Fruit fly (Drosophila melanogaster): ENCODE measurements around the gene Atg4b.
A peak's percentile ranks its signal among the peaks of the same experiment; 100 is the strongest.

Atg4b gene

DNA sequence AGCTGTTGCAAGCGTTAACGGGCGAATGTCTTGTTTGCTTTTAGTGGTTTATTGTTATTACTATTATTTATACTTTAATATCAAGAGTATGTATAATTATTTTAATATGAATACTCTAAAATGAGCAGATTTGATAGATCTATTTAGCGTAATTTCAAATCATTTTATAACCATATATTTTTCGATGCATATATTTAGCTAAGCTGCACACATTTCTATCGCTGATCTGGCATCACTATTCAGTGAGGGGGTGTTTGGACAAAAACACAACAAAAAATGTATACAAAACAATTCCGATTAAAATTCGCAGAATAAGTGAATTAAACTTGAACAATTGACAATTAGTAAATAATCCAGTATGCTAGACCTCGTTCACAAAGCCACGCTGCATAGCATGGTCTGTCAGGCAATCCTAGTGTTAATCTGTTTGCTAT lies 5.7 kb downstream of the Atg4b start, which contains the start of the genes Trs33 and Tmtc4:
TSS of gene Trs33 (minus strand) at position 3 of the 434 bp plus-strand sequence.
TSS of gene Tmtc4 (plus strand) at position 233 of the 434 bp plus-strand sequence.
- TF ChIP-seq noc (tag; optimal IDR thresholded peaks at IDR 0.05), result peak; percentile 47

DNA sequence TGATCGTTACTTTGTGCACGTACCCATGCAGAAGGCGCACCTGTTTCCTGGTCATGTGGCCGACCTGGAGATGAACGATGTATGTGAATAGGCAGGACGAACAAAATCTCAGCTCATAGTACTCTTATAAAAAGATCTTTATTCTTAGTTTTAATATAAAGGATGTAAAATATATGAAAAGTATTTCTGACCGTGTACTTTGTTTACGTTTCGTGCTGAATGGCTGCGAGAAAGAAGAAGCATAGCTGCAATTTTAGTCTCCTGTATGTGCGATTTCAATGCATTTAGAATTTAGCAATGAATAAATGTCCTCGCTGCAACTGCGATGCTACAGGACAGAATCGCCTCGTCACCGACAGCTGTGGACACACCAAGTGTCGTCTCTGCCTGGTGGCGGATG lies 8.9 kb downstream of the Atg4b start, which contains the start of the genes CG42726 and CG42727:
TSS of gene CG42726 (plus strand) at position 227 of the 400 bp plus-strand sequence.
TSS of gene CG42727 (plus strand) at position 227 of the 400 bp plus-strand sequence.
- no peak for TF ChIP-seq noc (tag; optimal IDR thresholded peaks at IDR 0.05)

DNA sequence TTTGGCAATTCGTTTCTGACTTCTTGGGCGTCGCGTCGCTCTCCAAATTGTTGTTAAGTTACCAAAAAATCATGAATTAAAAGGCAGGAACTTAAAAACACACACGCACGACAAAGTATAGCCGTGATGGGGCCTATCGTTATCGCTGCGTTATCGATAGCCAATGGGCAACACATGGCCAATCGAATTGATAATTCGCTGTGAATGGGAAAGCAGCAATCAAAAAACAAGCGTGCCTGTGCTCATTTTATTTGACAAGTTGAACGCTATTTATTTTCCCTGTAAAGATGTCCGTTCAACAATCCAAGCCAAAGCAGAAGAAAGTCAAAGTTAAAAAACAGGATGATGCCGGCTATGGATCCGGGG lies 10.7 kb downstream of the Atg4b start, which contains the start of the genes Surf4 and CG31301:
TSS of gene Surf4 (minus strand) at position 159 of the 366 bp plus-strand sequence.
TSS of gene CG31301 (plus strand) at position 188 of the 366 bp plus-strand sequence.
- TF ChIP-seq noc (tag; optimal IDR thresholded peaks at IDR 0.05), result no peak

DNA sequence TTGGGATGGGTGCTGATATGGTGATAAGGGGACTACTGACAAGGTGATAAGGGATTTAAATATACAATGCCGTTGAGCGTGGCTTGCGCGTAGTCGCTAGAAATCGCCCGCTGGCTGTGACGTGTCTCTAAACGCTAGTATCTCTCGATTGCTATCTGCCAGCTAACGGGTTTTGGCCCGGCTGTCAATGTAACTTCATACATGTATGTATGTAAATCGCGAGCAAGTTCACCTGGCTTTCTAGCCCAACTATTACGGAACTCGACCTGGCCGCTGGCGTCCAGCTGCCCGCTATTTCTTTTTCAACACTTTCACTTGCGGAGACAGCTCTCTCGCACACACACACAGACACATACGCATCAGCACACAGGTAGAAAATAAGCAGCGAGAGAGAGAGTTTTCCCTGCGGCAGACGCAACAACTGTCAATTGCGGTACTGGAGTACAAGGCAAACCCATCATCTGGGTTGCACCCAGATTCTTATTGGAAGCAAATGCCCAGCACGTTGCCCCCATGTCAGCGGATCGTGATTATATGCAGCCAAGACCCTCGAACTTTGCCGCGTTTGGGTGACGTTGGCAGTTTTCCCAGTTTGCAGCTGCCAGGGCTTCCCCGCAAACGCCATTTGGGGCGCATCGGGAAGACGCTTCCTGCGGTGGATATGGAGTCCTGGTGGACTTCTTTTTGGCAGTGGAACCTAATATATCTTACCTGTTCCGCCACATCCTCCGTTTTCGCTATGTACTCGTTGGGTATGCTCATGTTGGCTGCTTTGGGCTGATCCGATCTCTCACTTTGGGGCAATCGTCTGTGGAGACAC lies 11.3 kb downstream of the Atg4b start:
- peak; percentile 22 for TF ChIP-seq noc (tag; optimal IDR thresholded peaks at IDR 0.05)

DNA sequence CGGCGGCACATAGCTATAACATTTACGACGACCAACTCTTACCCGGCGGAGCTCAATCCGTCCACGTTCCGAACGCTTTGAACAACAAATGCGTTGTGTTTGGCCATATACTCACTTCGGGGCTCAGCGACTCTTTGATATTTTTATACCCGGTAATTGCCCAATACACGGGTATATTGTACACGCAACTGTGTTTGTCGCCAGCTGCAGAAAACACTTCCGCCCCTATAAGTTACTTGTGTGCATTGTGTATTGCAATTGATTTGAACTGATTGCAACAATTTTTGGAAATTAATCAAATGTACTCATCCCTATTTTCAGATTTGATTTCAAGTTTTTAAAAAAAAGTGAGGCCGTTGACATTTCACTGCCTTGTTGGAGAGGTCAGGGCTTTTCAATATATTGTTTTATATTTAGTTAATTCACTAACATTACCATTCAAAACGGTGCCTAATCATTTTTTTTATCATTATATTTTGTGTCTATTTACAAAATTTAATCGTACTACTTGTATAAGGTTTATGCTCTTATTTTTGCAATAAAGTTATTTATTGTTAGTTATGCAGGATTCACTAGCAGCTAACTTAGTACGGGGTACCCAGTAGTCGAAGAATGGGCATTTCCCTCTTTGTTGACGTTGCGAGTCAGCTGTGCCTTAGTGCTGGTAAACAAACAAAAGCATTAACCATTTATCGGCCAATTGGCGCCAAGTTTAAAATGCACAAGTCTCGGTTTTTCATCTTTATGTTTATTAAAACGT lies 13.6 kb downstream of the Atg4b start, which contains the start of gene Nagk:
TSS of gene Nagk (minus strand) at position 331 of the 760 bp plus-strand sequence.
- peak; percentile 75 for TF ChIP-seq noc (tag; optimal IDR thresholded peaks at IDR 0.05)

DNA sequence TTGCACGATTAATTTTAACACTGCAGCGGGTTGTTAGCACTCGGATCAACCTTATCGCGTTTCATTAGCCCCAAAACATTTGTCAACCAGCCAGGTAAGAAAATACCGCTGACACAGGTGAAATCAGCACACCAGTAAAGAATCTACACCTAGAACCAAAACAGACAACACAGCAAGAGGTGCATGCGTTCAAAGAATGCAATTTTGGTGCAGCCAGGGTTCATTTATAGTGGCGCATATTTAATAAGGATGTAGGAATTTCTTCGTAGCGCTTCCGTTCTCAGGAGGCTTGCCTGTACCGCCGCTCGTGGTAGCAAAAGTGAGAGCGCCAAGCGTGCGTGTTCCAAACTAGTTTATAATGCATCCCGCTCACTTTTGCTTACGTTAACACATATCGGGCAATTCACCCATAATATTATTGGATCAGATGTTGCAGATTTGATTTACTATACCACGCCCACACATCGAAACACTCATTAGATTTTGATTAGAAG lies 14.2 kb downstream of the Atg4b start:
- TF ChIP-seq noc (tag; optimal IDR thresholded peaks at IDR 0.05), result no peak

DNA sequence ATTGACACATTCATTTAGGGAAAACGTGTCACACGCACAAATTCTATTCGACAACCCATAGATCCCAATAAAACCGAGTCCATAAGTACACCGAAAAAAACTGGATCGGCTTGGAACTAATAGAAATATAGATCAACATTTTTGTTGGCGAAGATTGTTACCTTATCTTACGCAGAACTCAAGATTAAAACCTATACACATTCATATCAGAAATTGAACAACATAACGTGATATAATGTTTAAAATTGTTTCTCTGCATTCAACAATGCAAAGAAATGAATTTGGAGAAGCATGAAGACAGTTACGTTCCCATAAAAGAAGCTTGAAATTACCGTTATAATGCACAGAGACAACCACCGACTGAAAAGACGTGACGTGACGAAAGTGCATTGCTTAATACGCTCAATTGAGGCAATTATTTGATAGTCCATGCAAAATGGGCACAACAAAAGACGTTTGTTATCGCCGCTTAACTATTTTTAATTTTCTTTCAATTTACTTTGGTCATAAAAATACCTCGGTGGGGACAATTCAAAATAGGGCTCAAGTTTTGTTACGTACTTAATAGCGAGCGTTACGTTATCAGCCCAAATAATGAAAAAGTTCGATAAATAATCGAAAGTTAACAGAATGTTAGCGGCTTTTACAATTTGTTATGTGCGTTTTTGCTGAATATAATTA lies 16.5 kb downstream of the Atg4b start, which contains the start of gene SerRS-m:
TSS of gene SerRS-m (plus strand) at position 616 of the 681 bp plus-strand sequence.
- TF ChIP-seq noc (tag; optimal IDR thresholded peaks at IDR 0.05), result no peak

DNA sequence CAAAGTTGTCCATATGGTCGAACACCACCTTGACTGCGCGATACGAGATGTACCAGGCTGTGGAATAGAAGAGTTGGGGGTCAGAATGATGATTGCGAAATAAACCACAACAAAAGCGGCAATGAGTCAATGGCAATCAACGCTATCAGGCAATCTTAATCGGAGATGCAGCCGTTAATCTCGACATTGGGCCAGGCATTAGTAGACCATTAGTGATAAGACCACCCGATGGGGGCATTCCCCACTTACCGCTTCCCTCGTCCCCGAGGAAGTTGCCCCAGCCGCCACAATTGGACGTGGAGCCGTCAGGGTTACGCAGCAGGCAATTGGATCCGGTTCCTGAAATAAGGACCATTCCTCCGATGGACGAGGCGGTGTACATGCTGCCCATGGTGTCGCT lies 17.6 kb downstream of the Atg4b start:
- no peak for TF ChIP-seq noc (tag; optimal IDR thresholded peaks at IDR 0.05)

DNA sequence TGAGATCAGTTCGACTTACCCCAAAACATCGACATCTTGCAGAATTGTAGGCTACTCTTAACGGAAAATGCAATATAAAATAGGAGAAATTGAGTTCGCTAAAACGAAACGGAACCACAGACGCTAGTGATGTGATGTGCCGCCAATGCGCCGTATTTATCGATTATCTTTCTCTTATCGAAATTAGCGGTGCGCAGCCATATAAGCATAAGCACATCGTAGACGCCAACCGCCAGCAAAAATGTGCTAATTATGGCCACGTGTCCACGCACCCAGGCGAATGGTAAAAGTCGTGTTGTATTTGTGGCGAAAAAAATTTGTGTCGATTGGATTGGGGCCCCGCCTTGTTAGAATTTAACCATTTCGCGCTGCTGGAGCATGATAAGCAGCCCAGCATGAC lies 23.7 kb downstream of the Atg4b start, which contains the start of the genes Fkbp39 and Cyfip:
TSS of gene Fkbp39 (minus strand) at position 140 of the 400 bp plus-strand sequence.
TSS of gene Cyfip (plus strand) at position 273 of the 400 bp plus-strand sequence.
- no peak for TF ChIP-seq noc (tag; optimal IDR thresholded peaks at IDR 0.05)

DNA sequence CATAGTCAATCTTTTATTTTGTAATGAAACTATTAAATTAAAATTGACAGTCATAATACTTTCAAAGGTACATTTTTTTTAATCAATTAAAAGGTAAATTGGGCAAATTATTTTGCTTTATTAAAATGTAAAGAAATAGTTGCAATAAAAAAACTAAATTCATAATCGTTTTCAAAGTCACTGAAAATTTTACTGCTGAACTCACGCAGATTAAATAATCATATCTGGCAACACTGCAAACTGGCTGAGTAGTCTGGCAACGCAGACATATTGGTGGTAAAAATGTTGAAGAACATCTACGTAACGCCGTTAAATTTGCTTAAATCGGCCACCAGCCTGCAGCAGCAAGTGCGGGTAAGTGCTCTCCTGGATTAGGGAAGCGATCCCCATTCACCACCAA lies 26.3 kb downstream of the Atg4b start, which contains the start of gene mRpL9:
TSS of gene mRpL9 (plus strand) at position 267 of the 400 bp plus-strand sequence.
- no peak for TF ChIP-seq noc (tag; optimal IDR thresholded peaks at IDR 0.05)

DNA sequence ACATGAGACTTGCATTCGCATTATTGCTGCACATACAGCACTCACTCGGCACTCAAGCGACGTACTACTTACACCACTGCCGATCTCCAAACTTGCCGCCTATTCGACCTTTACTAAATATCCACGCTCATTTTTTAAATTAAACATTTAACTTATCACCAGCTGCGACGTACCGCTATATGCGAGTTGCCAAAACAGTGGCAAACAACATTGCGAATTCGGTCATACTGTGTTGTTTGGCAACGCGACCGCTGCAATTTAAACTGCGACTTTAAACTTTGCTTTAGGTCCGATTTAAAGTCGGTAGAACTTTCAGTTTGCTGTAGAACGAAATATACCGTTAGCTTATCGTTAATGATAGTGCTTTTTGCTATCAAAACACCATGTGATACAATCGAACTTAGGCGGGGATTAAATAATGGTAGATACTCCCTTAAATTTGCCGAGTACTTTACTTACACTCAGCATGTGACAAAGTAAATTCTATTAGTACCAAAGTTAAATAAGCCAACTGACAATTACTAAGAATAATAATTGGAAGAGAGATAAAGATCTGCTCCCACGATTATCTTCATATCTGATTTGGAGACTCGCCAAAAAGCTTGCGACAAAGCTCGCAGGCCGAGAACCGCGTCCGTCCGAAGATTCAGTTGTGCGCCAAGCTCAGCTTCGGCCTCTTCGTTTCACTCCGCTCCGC lies 28.5 kb downstream of the Atg4b start, which contains the start of the genes CG6236 and ea:
TSS of gene CG6236 (minus strand) at position 187 of the 697 bp plus-strand sequence.
TSS of gene ea (plus strand) at position 647 of the 697 bp plus-strand sequence.
- TF ChIP-seq noc (tag; optimal IDR thresholded peaks at IDR 0.05), result no peak

DNA sequence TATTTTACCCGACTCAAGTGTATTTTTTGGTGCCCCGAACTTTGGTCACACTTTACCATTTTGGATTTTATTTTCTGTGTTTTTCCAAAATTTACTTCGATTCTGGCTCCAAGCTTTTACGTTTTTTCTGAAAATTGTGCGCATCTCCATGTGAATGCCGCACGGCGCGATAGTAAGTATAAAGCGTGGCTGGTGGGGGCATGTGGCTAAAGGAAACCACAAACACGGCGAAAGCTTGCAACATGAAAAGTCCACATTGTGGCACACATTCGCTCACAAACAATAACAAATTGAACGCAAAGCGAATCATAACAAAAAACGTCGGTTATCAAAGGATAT lies 36.0 kb downstream of the Atg4b start, which contains the start of gene ear:
TSS of gene ear (plus strand) at position 10 of the 339 bp plus-strand sequence.
- no peak for TF ChIP-seq noc (tag; optimal IDR thresholded peaks at IDR 0.05)

DNA sequence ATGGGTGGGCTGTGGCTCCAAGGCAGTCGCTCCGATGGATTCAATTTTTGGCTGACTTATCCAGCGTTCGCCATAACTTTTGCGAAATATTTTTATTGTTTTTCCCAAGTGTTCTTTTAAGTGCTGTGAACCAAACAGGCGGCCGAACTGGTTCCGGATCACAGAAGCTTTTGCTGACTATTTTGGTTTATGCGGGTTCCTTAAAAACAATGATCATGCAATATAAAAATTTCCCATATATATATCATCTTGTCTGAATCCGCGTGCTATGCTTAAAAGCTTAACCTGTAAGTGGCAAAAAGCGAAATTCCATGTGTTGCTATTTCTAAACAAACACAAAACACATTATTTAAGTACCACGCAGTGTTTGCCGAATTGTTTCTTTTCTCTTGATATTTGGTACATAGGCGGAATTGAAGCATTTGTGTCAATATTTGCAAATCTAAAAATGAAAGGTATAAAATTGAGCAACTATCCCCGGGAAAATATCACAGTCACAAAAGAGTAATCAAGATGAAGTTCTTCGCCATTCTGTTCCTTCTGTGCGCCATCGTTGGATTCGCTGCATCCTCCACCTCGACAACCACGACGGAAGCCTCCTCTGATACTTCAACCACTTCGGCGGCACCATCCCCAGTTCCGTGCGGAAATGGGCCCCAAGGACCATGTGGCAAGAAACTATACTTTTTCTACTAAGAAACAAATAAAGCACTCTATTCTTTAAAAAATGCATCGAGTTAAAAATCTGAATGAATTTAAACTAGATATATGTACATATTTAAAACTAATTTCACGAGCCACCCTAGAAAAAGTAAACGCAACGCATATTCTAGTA lies 36.6 kb downstream of the Atg4b start, which contains the start of the genes CG6276 and CG44040:
TSS of gene CG6276 (minus strand) at position 158 of the 835 bp plus-strand sequence.
TSS of gene CG44040 (plus strand) at position 467 of the 835 bp plus-strand sequence.
- TF ChIP-seq noc (tag; optimal IDR thresholded peaks at IDR 0.05), result peak; percentile 62
